Worm (Caenorhabditis elegans) whole organism, L4 larva: ENCODE measurements around the gene klf-3.

ENCODE experiments used
- D1046.2 ChIP-seq: fragments of 200-800 bp; sonication (Bioruptor generic); IDR thresholded peaks from 2 replicates; pipeline ENCODE4 v1.3.6; 2022; ENCODE audit warnings: missing genetic modification characterization, missing compliant biosample characterization
- F10B5.3 ChIP-seq: sonication (generic microtip); optimal IDR thresholded peaks from 2 replicates; lab custom pipeline; 2016; ENCODE audit warnings: mild to moderate bottlenecking, missing genetic modification characterization, missing compliant biosample characterization
- F26F4.8 ChIP-seq: fragments of 200-800 bp; sonication (Bioruptor generic); conservative IDR thresholded peaks from 2 replicates; pipeline ENCODE4 v1.3.6; 2022; ENCODE audit warnings: missing genetic modification characterization, missing compliant biosample characterization
- F44E2.7 ChIP-seq: fragments of 200-800 bp; sonication (Bioruptor generic); IDR thresholded peaks from 2 replicates; pipeline ENCODE4 v2.1.2; 2022; ENCODE audit warnings: missing genetic modification characterization, missing compliant biosample characterization
- T20F7.1 ChIP-seq: fragments of 200-800 bp; sonication (Bioruptor generic); optimal IDR thresholded peaks from 2 replicates; lab custom pipeline; 2018; ENCODE audit warnings: mild to moderate bottlenecking, missing genetic modification characterization, missing compliant biosample characterization
- T26A8.4 ChIP-seq: fragments of 200-800 bp; sonication (Bioruptor generic); IDR thresholded peaks from 2 replicates; pipeline ENCODE4 v1.3.6; 2022; ENCODE audit warnings: missing genetic modification characterization, missing compliant biosample characterization
- Y75B8A.6 ChIP-seq: fragments of 200-800 bp; sonication (Bioruptor generic); IDR thresholded peaks from 2 replicates; pipeline ENCODE4 v1.3.6; 2022; ENCODE audit warnings: missing genetic modification reagents, missing genetic modification characterization, missing compliant biosample characterization
- ZK337.2 ChIP-seq: fragments of 200-800 bp; sonication (Bioruptor generic); IDR thresholded peaks from 2 replicates; pipeline ENCODE4 v1.3.6; 2022; ENCODE audit warnings: missing genetic modification reagents, missing genetic modification characterization, missing compliant biosample characterization
- aha-1 ChIP-seq: fragments of 150-350 bp; peaks from one replicate; lab custom pipeline; 2014; ENCODE audit warnings: missing biosample characterization, missing genetic modification characterization
- ama-1 ChIP-seq: fragments of 150-350 bp; optimal IDR thresholded peaks from 2 replicates; lab custom pipeline; 2014; ENCODE audit warnings: inconsistent platforms, mixed read lengths
- arid-1 ChIP-seq: fragments of 200-800 bp; sonication (Bioruptor generic); conservative IDR thresholded peaks from 2 replicates; pipeline ENCODE4 v1.3.6; 2022; ENCODE audit warnings: missing genetic modification reagents, missing genetic modification characterization, missing compliant biosample characterization
- attf-4 ChIP-seq: sonication (generic microtip); optimal IDR thresholded peaks from 3 replicates; lab custom pipeline; 2017; ENCODE audit warnings: missing biosample characterization, missing genetic modification characterization
- ceh-32 ChIP-seq: sonication (generic microtip); optimal IDR thresholded peaks from 2 replicates; lab custom pipeline; 2016; ENCODE audit warnings: mild to moderate bottlenecking, missing genetic modification characterization, missing compliant biosample characterization; ENCODE audit not compliant: poor library complexity
- ceh-82 ChIP-seq: sonication (generic microtip); optimal IDR thresholded peaks from 2 replicates; lab custom pipeline; 2017; ENCODE audit warnings: missing biosample characterization, missing genetic modification characterization
- ctbp-1 ChIP-seq: fragments of 200-800 bp; sonication (Bioruptor generic); IDR thresholded peaks from 2 replicates; pipeline ENCODE4 v1.3.6; 2022; ENCODE audit warnings: missing genetic modification reagents, missing genetic modification characterization, missing compliant biosample characterization
- daf-12 ChIP-seq: fragments of 150-350 bp; optimal IDR thresholded peaks from 2 replicates; lab custom pipeline; 2014; ENCODE audit warnings: missing biosample characterization, missing genetic modification reagents, missing genetic modification characterization
- daf-16 ChIP-seq, 3 experiments: sonication (generic microtip); optimal IDR thresholded peaks; 2 replicates each; lab custom pipeline; 2016 to 2017; ENCODE audit warnings: missing genetic modification characterization in 3 of 3, missing genetic modification reagents in 3 of 3, mild to moderate bottlenecking in 2 of 3, missing compliant biosample characterization in 2 of 3, missing biosample characterization in 1 of 3, moderate library complexity in 1 of 3
- daf-8 ChIP-seq: fragments of 200-800 bp; sonication (Bioruptor generic); IDR thresholded peaks from 2 replicates; pipeline ENCODE4 v1.3.6; 2022; ENCODE audit warnings: missing genetic modification characterization, missing compliant biosample characterization
- dmd-8 ChIP-seq: fragments of 200-800 bp; sonication (Bioruptor generic); IDR thresholded peaks from 2 replicates; pipeline ENCODE4 v1.3.6; 2022; ENCODE audit warnings: missing genetic modification characterization, missing compliant biosample characterization
- hlh-11 ChIP-seq: fragments of 200-800 bp; sonication (Bioruptor generic); optimal IDR thresholded peaks from 2 replicates; lab custom pipeline; 2018; ENCODE audit warnings: mild to moderate bottlenecking, missing genetic modification characterization, missing compliant biosample characterization
- jun-1 ChIP-seq: fragments of 150-350 bp; optimal IDR thresholded peaks from 2 replicates; lab custom pipeline; 2014; ENCODE audit warnings: missing biosample characterization, missing genetic modification reagents, missing genetic modification characterization
- lin-1 ChIP-seq: fragments of 200-800 bp; sonication (Bioruptor generic); IDR thresholded peaks from 2 replicates; pipeline ENCODE4 v1.3.6; 2022; ENCODE audit warnings: missing genetic modification reagents, missing genetic modification characterization, missing compliant biosample characterization
- lin-38 ChIP-seq: fragments of 200-800 bp; sonication (Bioruptor generic); IDR thresholded peaks from 2 replicates; pipeline ENCODE4 v1.3.6; 2022; ENCODE audit warnings: missing genetic modification reagents, missing genetic modification characterization, missing compliant biosample characterization
- lsy-2 ChIP-seq, 2 experiments: fragments of 150-350 bp in 1 of 2; sonication (generic microtip) in 1 of 2; optimal IDR thresholded peaks; 2 replicates each; lab custom pipeline; 2014 to 2017; ENCODE audit warnings: missing biosample characterization in 2 of 2, missing genetic modification characterization in 2 of 2
- mdl-1 ChIP-seq, 2 experiments: fragments of 150-350 bp in 1 of 2; sonication (generic microtip) in 1 of 2; optimal IDR thresholded peaks; 2 replicates each; lab custom pipeline; 2014 to 2017; ENCODE audit warnings: missing biosample characterization in 2 of 2, missing genetic modification characterization in 2 of 2
- mep-1 ChIP-seq: fragments of 150-350 bp; sonication (generic microtip); optimal IDR thresholded peaks from 3 replicates; lab custom pipeline; 2014; ENCODE audit warnings: missing biosample characterization, missing genetic modification characterization
- mes-2 ChIP-seq: sonication (generic microtip); optimal IDR thresholded peaks from 2 replicates; lab custom pipeline; 2016; ENCODE audit warnings: missing genotype, mild to moderate bottlenecking, missing genetic modification characterization, missing compliant biosample characterization; ENCODE audit not compliant: poor library complexity, severe bottlenecking
- nhr-10 ChIP-seq: fragments of 150-350 bp; optimal IDR thresholded peaks from 2 replicates; lab custom pipeline; 2014; ENCODE audit warnings: missing biosample characterization, missing genetic modification characterization
- nhr-11 ChIP-seq: fragments of 150-350 bp; optimal IDR thresholded peaks from 2 replicates; lab custom pipeline; 2014; ENCODE audit warnings: missing biosample characterization, missing genetic modification characterization
- nhr-111 ChIP-seq: fragments of 200-800 bp; sonication (Bioruptor generic); optimal IDR thresholded peaks from 2 replicates; lab custom pipeline; 2018; ENCODE audit warnings: mild to moderate bottlenecking, missing genetic modification characterization, missing compliant biosample characterization
- nhr-237 ChIP-seq: sonication (generic microtip); optimal IDR thresholded peaks from 2 replicates; lab custom pipeline; 2017; ENCODE audit warnings: missing biosample characterization, missing genetic modification characterization
- nhr-25 ChIP-seq: sonication (generic microtip); optimal IDR thresholded peaks from 2 replicates; lab custom pipeline; 2017; ENCODE audit warnings: missing genetic modification characterization, mild to moderate bottlenecking, missing compliant biosample characterization, antibody characterized with exemption, moderate library complexity, borderline replicate concordance; ENCODE audit not compliant: insufficient read depth
- nhr-28 ChIP-seq: fragments of 150-350 bp; optimal IDR thresholded peaks from 2 replicates; lab custom pipeline; 2014; ENCODE audit warnings: missing biosample characterization, missing genetic modification characterization
- nhr-42 ChIP-seq: fragments of 200-800 bp; sonication (Bioruptor generic); IDR thresholded peaks from 2 replicates; pipeline ENCODE4 v1.3.6; 2022; ENCODE audit warnings: missing genetic modification characterization, missing compliant biosample characterization
- nhr-48 ChIP-seq: sonication (generic microtip); optimal IDR thresholded peaks from 2 replicates; lab custom pipeline; 2016; ENCODE audit warnings: mild to moderate bottlenecking, missing genetic modification characterization, missing compliant biosample characterization
- nhr-77 ChIP-seq: fragments of 150-350 bp; optimal IDR thresholded peaks from 2 replicates; lab custom pipeline; 2014; ENCODE audit warnings: missing biosample characterization, missing genetic modification characterization
- php-3 ChIP-seq: fragments of 200-800 bp; sonication (Bioruptor generic); IDR thresholded peaks from 2 replicates; pipeline ENCODE4 v1.3.6; 2022; ENCODE audit warnings: missing genetic modification reagents, missing genetic modification characterization, missing compliant biosample characterization
- pqm-1 ChIP-seq: sonication (generic microtip); optimal IDR thresholded peaks from 2 replicates; lab custom pipeline; 2017; ENCODE audit warnings: missing biosample characterization, missing genetic modification characterization
- set-16 ChIP-seq: fragments of 200-800 bp; sonication (Bioruptor generic); IDR thresholded peaks from 2 replicates; pipeline ENCODE4 v1.3.6; 2022; ENCODE audit warnings: missing genetic modification reagents, missing genetic modification characterization, missing compliant biosample characterization
- skn-1 ChIP-seq: fragments of 150-350 bp; optimal IDR thresholded peaks from 2 replicates; lab custom pipeline; 2014; ENCODE audit warnings: missing biosample characterization, missing genetic modification characterization
- spr-1 ChIP-seq: sonication (generic microtip); optimal IDR thresholded peaks from 2 replicates; lab custom pipeline; 2016; ENCODE audit warnings: mild to moderate bottlenecking, missing genetic modification characterization, missing compliant biosample characterization
- tag-97 ChIP-seq: fragments of 200-800 bp; sonication (Bioruptor generic); IDR thresholded peaks from 2 replicates; pipeline ENCODE4 v1.3.6; 2022; ENCODE audit warnings: missing genetic modification characterization, missing compliant biosample characterization
- tra-1 ChIP-seq: fragments of 200-800 bp; sonication (Bioruptor generic); IDR thresholded peaks from 2 replicates; pipeline ENCODE4 v1.3.6; 2022; ENCODE audit warnings: missing genetic modification reagents, missing genetic modification characterization, missing compliant biosample characterization
- zfp-3 ChIP-seq: fragments of 200-800 bp; sonication (Bioruptor generic); conservative IDR thresholded peaks from 2 replicates; pipeline ENCODE4 v1.3.6; 2022; ENCODE audit warnings: missing genetic modification reagents, missing genetic modification characterization, missing compliant biosample characterization
- ztf-11 ChIP-seq: fragments of 150-350 bp; optimal IDR thresholded peaks from 2 replicates; lab custom pipeline; 2014; ENCODE audit warnings: missing biosample characterization, missing genetic modification characterization

klf-3 gene

DNA sequence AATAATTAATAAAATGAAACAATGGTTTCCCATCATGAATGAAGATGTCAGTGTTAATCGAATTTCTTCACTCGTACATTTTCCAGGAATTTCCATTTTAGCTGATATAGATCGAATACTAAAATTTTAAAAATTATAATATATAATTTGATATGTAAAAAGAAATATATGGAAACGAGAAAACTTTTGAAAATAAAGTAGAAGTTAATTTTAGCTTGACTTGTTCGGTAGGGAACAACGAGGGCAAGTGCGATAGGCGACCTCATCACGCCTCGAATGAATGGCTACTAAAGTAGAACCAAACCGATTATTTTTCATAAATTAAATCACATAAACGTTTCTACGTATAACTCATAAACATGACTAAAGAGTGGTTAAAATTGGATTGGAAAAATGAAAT, 38.3 kb upstream of the klf-3 start, which contains the start of gene sra-31:
TSS of gene sra-31 (minus strand) at position 101 of the 400 bp plus-strand sequence.
- TF ChIP-seq tag-97 (GFP tag; lab: Robert Waterston, UW): no peak
- TF ChIP-seq F26F4.8 (GFP tag; lab: Robert Waterston, UW): no peak
- no peak for TF ChIP-seq php-3 (GFP tag; lab: Robert Waterston, UW)
- TF ChIP-seq daf-8: no peak
- TF ChIP-seq F44E2.7 (GFP tag; lab: Robert Waterston, UW): no peak
- TF ChIP-seq ceh-82: no peak
- TF ChIP-seq nhr-77 (tag; lab: Kevin White, UChicago): no peak
- TF ChIP-seq attf-4 (tag; lab: Kevin White, UChicago): no peak
- TF ChIP-seq tra-1 (GFP tag; lab: Robert Waterston, UW): no peak
- TF ChIP-seq nhr-25 (tag; lab: Kevin White, UChicago): no peak
- TF ChIP-seq nhr-28 (tag; lab: Kevin White, UChicago): no peak

DNA sequence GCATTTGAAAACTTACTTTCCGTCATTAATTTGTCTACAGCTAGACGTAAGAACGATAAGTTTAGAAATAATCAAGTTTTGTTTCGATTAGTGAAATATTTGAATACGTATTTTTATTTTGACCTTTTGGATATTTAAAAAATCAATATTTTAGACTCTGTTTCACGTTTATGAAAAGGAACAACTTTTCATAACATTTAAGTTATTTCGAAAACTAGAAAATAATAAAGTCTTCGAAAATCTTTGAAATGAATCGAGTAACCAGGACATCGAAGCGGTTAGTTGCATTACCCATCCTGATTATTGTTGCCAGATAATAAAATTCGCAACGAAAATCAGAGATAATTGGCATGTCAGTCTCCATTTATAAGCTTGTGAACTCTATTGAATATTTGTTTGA, 35.4 kb upstream of the klf-3 start, which contains the start of gene C56C10.6:
TSS of gene C56C10.6 (minus strand) at position 101 of the 400 bp plus-strand sequence.
- TF ChIP-seq aha-1 (no peak), F10B5.3 (no peak), nhr-42 (no peak), mdl-1 (tag; optimal IDR thresholded peaks at IDR 0.05; lab: Kevin White, UChicago) (no peak), lin-1 (GFP tag; lab: Robert Waterston, UW) (no peak), D1046.2 (GFP tag; lab: Robert Waterston, UW) (no peak), mes-2 (tag; lab: Kevin White, UChicago) (no peak), nhr-11 (tag; lab: Kevin White, UChicago) (no peak), hlh-11 (tag; lab: Kevin White, UChicago) (no peak), lin-38 (GFP tag; lab: Robert Waterston, UW) (no peak), dmd-8 (GFP tag; lab: Robert Waterston, UW) (no peak), skn-1 (tag; lab: Kevin White, UChicago) (no peak), jun-1 (tag; lab: Kevin White, UChicago) (no peak), zfp-3 (GFP tag; lab: Robert Waterston, UW) (no peak), ceh-32 (tag; lab: Kevin White, UChicago) (no peak), set-16 (GFP tag; lab: Robert Waterston, UW) (no peak), daf-12 (tag; lab: Kevin White, UChicago) (no peak)

DNA sequence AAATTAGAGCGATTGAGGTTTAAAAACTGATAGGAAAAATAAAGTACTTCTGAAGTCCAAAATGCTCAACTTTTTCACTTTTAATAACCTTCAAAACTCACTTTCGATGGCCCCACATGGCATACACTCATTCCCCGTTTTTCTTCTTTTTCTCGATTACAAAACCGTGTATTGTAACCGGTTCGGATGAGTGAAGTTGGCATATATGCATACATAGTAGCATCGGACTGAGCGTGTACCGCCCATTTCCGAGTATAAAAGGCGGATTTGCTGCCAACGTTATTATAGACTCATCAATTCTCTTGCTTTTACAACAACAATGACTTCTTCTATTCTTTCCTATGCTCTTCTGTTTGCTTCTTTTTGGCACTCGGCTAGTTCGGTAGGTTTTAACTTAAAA, 33.9 kb upstream of the klf-3 start, which contains the start of gene C56C10.4:
TSS of gene C56C10.4 (plus strand) at position 301 of the 400 bp plus-strand sequence.
- no peak for TF ChIP-seq pqm-1 (tag; lab: Kevin White, UChicago)
- no peak for TF ChIP-seq ztf-11
- TF ChIP-seq, all 104 proteins: peak for 0

DNA sequence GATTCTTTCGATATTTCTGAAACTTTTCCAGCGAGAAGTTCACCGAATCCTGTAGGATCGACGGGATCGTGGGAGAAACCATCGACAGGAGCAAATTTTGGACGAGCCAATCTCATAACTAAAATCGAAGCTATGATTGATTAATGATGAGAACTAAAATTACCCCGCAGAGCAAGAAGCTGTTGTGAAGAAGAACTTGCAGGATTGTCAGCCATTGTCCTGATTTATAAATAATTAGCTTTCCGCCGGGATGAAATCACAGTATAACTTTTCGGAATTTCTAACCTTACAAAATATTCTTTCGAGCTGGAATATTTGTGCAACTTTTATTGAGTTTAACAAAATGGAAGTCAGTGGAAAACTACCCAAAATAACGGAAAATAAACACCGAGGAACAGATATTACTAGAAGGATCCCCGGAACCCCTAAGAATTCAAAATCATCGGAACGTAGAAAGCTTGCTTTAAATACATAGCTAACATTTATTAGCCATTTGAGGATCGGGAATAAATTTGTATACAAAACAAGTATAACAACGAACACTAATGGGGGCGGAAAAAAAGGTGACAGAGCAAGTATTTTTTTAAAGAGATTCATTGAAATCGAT, 29.3 kb upstream of the klf-3 start, which contains the start of gene C56C10.7:
TSS of gene C56C10.7 (minus strand) at position 312 of the 607 bp plus-strand sequence.
- TF ChIP-seq arid-1: peak; percentile 72
- peak; percentile 46 for TF ChIP-seq nhr-111
- peak; percentile 10 for TF ChIP-seq spr-1
- no peak for TF ChIP-seq nhr-10 (tag; lab: Kevin White, UChicago)
- TF ChIP-seq tag-97 (GFP tag; lab: Robert Waterston, UW): no peak
- TF ChIP-seq Y75B8A.6 (GFP tag; lab: Robert Waterston, UW): 0 out of 2 replicates have a peak, but pooled peaks have one; percentile 48
- TF ChIP-seq lin-38 (GFP tag; lab: Robert Waterston, UW): peak; percentile 74
- TF ChIP-seq F44E2.7 (GFP tag; lab: Robert Waterston, UW): 0 out of 2 replicates have a peak, but pooled peaks have one; percentile 72
- TF ChIP-seq D1046.2 (GFP tag; lab: Robert Waterston, UW): no peak
- peak; percentile 30 for TF ChIP-seq mep-1 (tag; lab: Kevin White, UChicago)
- TF ChIP-seq nhr-48 (tag; lab: Kevin White, UChicago): peak; percentile 12
- TF ChIP-seq lsy-2 (tag; optimal IDR thresholded peaks at IDR 0.05; lab: Kevin White, UChicago): peak in 1 of 2 experiments; percentile 64
- no peak for TF ChIP-seq ZK337.2 (GFP tag; lab: Robert Waterston, UW)
- peak; percentile 40; the same call in 1 of the 2 replicates for TF ChIP-seq T26A8.4 (GFP tag; lab: Robert Waterston, UW)
- no peak for TF ChIP-seq nhr-237 (tag; lab: Kevin White, UChicago)
- TF ChIP-seq mes-2 (tag; lab: Kevin White, UChicago): no peak
- TF ChIP-seq daf-16 (GFP tag; optimal IDR thresholded peaks at IDR 0.05; lab: Kevin White, UChicago): no peak
- peak; percentile 14 for TF ChIP-seq daf-16 (tag; optimal IDR thresholded peaks at IDR 0.05; lab: Kevin White, UChicago)
- peak; percentile 73 for TF ChIP-seq T20F7.1 (GFP tag; lab: Kevin White, UChicago)
- TF ChIP-seq ama-1 (lab: Kevin White, UChicago): peak; percentile 74
- peak; percentile 31 for TF ChIP-seq F10B5.3
- TF ChIP-seq ctbp-1 (GFP tag; lab: Robert Waterston, UW): peak; percentile 39; the same call in 1 of the 2 replicates
